Worm (Caenorhabditis elegans) whole organism, midembryonic: ENCODE results near the gene T03F6.9.

Experiments
- T22C8.4 ChIP-seq: fragments of 200-800 bp; sonication (Bioruptor generic); IDR thresholded peaks from 2 replicates; pipeline ENCODE4 v1.3.6; 2022; ENCODE audit warnings: missing genetic modification characterization, missing compliant biosample characterization
- cog-1 ChIP-seq: sonication (generic microtip); optimal IDR thresholded peaks from 2 replicates; lab custom pipeline; 2016; ENCODE audit warnings: missing genetic modification characterization, missing compliant biosample characterization
- flt-1 ChIP-seq: fragments of 200-800 bp; sonication (Bioruptor generic); IDR thresholded peaks from 2 replicates; pipeline ENCODE4 v1.3.6; 2022; ENCODE audit warnings: missing genetic modification characterization, missing compliant biosample characterization
- klf-2 ChIP-seq: fragments of 200-800 bp; sonication (Bioruptor generic); conservative IDR thresholded peaks from 2 replicates; pipeline ENCODE4 v1.3.6; 2022; ENCODE audit warnings: missing genetic modification reagents, missing genetic modification characterization, missing compliant biosample characterization
- ref-1 ChIP-seq: fragments of 200-800 bp; sonication (Bioruptor generic); conservative IDR thresholded peaks from 2 replicates; pipeline ENCODE4 v1.3.6; 2022; ENCODE audit warnings: missing genetic modification reagents, missing genetic modification characterization, missing compliant biosample characterization
- tab-1 ChIP-seq: fragments of 200-800 bp; sonication (Bioruptor generic); IDR thresholded peaks from 2 replicates; pipeline ENCODE4 v1.3.6; 2022; ENCODE audit warnings: missing genetic modification characterization, missing compliant biosample characterization
- ztf-23 ChIP-seq: fragments of 200-800 bp; sonication (Bioruptor generic); IDR thresholded peaks from 2 replicates; pipeline ENCODE4 v1.3.6; 2022; ENCODE audit warnings: missing genetic modification reagents, missing genetic modification characterization, missing compliant biosample characterization

ce11 chrIII:13344538-13345136, 26.2 kb downstream of the T03F6.9 start, which contains the start of gene acaa-2:
- TF ChIP-seq cog-1 (tag; lab: Kevin White, UChicago) (no peak), T22C8.4 (no peak), tab-1 (no peak), ztf-23 (GFP tag; lab: Robert Waterston, UW) (no peak), flt-1 (GFP tag; lab: Robert Waterston, UW) (no peak), ref-1 (no peak), klf-2 (GFP tag; lab: Robert Waterston, UW) (no peak)
